Worm (Caenorhabditis elegans) whole organism, midembryonic: ENCODE measurements around the gene nspc-1.
A peak's percentile ranks its signal among the peaks of the same experiment; 100 is the strongest.

Experiments
- T22C8.4 ChIP-seq: fragments of 200-800 bp; sonication (Bioruptor generic); IDR thresholded peaks from 2 replicates; pipeline ENCODE4 v1.3.6; 2022; ENCODE audit warnings: missing genetic modification characterization, missing compliant biosample characterization
- cog-1 ChIP-seq: sonication (generic microtip); optimal IDR thresholded peaks from 2 replicates; lab custom pipeline; 2016; ENCODE audit warnings: missing genetic modification characterization, missing compliant biosample characterization
- flt-1 ChIP-seq: fragments of 200-800 bp; sonication (Bioruptor generic); IDR thresholded peaks from 2 replicates; pipeline ENCODE4 v1.3.6; 2022; ENCODE audit warnings: missing genetic modification characterization, missing compliant biosample characterization
- klf-2 ChIP-seq: fragments of 200-800 bp; sonication (Bioruptor generic); conservative IDR thresholded peaks from 2 replicates; pipeline ENCODE4 v1.3.6; 2022; ENCODE audit warnings: missing genetic modification reagents, missing genetic modification characterization, missing compliant biosample characterization
- med-1 ChIP-seq: sonication (generic microtip); optimal IDR thresholded peaks from 2 replicates; lab custom pipeline; 2017; ENCODE audit warnings: missing genetic modification characterization, mild to moderate bottlenecking, missing compliant biosample characterization, antibody characterized with exemption, missing genetic modification reagents; ENCODE audit not compliant: insufficient read depth
- ref-1 ChIP-seq: fragments of 200-800 bp; sonication (Bioruptor generic); conservative IDR thresholded peaks from 2 replicates; pipeline ENCODE4 v1.3.6; 2022; ENCODE audit warnings: missing genetic modification reagents, missing genetic modification characterization, missing compliant biosample characterization
- tab-1 ChIP-seq: fragments of 200-800 bp; sonication (Bioruptor generic); IDR thresholded peaks from 2 replicates; pipeline ENCODE4 v1.3.6; 2022; ENCODE audit warnings: missing genetic modification characterization, missing compliant biosample characterization
- ztf-23 ChIP-seq: fragments of 200-800 bp; sonication (Bioruptor generic); IDR thresholded peaks from 2 replicates; pipeline ENCODE4 v1.3.6; 2022; ENCODE audit warnings: missing genetic modification reagents, missing genetic modification characterization, missing compliant biosample characterization
- ztf-29 ChIP-seq: fragments of 200-800 bp; sonication (Bioruptor generic); IDR thresholded peaks from 2 replicates; pipeline ENCODE4 v1.3.6; 2022; ENCODE audit warnings: missing genetic modification reagents, missing genetic modification characterization, missing compliant biosample characterization

Gene nspc-1

DNA sequence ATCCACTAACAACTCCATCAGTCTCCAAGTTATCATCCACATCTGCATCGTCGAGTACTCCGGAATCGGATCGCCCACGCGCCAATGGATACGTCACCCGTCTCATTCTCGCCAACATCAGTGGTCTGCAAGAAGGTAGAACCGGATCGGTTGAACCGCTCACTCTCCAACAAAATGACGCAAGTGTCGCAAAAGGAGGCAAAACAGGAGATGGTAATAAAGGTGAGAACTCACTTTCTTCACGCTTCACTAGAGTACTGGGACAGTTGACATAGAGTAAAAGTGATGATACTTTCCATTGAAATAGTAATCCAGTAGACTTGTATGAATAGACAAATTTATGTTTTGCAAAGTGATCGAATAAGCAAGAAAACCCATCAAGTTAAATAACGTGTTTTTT lies 25.8 kb downstream of the nspc-1 start:
- TF ChIP-seq tab-1 (GFP tag; lab: Robert Waterston, UW) (no peak), ztf-23 (GFP tag; lab: Robert Waterston, UW) (no peak), med-1 (GFP tag; lab: Kevin White, UChicago) (no peak), cog-1 (tag; lab: Kevin White, UChicago) (no peak), klf-2 (GFP tag; lab: Robert Waterston, UW) (no peak), ref-1 (no peak), flt-1 (GFP tag; lab: Robert Waterston, UW) (no peak), ztf-29 (GFP tag; lab: Robert Waterston, UW) (no peak), T22C8.4 (no peak)

DNA sequence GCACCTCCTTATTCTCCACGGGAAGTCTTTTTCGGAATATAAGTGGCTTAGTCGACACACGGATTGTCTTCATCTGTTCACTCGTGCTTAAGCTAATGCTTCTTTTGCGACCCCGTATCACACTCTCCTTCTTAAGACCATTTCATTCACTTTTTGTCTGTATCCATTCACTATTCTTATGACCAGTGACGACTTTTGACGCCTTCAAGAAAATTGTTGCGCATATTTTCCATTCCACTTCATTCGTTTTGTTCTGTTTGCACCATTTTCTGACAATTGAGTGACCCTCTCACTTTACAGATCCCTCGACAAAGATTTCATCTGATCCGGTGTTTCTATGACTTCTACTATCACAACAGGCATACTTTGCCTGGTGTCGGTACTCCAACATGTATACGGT lies 27.3 kb downstream of the nspc-1 start, which contains the start of gene H03E18.1:
Gene H03E18.1, plus strand, starts transcription at position 301 of the 400 bp plus-strand sequence.
- TF ChIP-seq cog-1 (tag; lab: Kevin White, UChicago) (no peak), tab-1 (GFP tag; lab: Robert Waterston, UW) (no peak), ztf-23 (GFP tag; lab: Robert Waterston, UW) (no peak), klf-2 (GFP tag; lab: Robert Waterston, UW) (no peak), med-1 (GFP tag; lab: Kevin White, UChicago) (no peak), ztf-29 (GFP tag; lab: Robert Waterston, UW) (no peak), T22C8.4 (no peak), ref-1 (no peak), flt-1 (GFP tag; lab: Robert Waterston, UW) (no peak)

DNA sequence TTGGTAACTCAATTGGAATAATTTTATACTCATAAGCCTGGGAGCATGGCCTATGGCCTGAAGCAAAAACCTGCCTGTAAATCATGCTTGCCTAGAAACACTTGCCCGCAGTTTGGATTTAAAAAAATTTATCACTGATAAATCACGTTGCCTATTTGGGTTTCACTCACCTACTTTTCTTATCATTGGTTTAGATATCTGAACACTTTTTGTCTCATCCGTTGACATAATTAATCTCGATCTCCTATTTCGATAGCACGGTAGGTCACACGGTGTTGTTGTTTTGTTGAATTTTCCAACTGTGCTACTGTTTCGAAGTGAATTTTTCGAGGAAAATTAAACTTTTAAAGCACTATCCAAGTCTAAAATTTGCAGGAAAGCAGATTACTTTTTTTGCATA lies 27.9 kb downstream of the nspc-1 start:
- TF ChIP-seq tab-1 (GFP tag; lab: Robert Waterston, UW) (no peak), ztf-23 (GFP tag; lab: Robert Waterston, UW) (no peak), cog-1 (tag; lab: Kevin White, UChicago) (no peak), ref-1 (no peak), klf-2 (GFP tag; lab: Robert Waterston, UW) (no peak)

DNA sequence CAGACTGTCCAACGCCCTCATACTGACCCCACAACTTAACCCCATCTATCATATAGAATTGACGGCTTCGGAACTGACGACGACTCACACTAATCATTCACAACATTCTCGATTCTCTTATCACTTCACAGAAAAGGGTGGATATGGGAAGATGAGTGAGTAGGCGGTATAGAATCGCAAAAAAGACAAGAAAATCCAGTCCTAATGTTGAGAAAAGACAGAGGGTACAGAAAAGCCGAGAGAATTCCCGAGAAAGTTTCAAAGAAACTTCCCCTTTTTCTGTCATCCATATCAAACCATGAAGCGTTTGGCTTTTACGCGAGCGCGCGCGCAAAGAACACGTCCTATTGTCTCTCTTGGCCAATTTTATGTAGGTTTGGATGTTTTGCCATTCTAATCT lies 30.7 kb downstream of the nspc-1 start:
- TF ChIP-seq ztf-23 (GFP tag; lab: Robert Waterston, UW) = no peak
- TF ChIP-seq ref-1 = no peak
- no peak for TF ChIP-seq cog-1 (tag; lab: Kevin White, UChicago)
- TF ChIP-seq med-1 (GFP tag; lab: Kevin White, UChicago) = no peak
- no peak for TF ChIP-seq tab-1 (GFP tag; lab: Robert Waterston, UW)
- no peak for TF ChIP-seq T22C8.4
- TF ChIP-seq flt-1 (GFP tag; lab: Robert Waterston, UW) = no peak
- TF ChIP-seq ztf-29 (GFP tag; lab: Robert Waterston, UW) = no peak
- TF ChIP-seq klf-2 (GFP tag; lab: Robert Waterston, UW) = no peak

DNA sequence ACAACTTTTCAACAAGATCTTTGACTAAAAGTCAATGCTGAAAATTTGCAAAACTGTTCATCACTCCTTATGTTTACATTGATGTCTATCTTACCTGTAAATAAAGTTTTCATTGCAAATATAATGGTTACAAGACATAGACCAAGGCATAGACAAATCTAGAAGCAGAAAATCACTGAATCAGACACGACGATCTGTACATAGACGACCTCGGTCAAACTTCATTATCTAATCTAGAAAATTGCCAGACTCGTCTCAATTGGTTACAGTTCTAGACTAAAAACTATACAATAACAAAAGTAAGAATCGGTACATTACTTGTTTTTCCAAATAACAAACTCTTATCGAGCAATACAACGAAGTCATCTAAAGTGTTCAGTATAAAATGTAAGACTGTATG lies 34.0 kb downstream of the nspc-1 start, which contains the start of gene grd-4:
Gene grd-4, plus strand, starts transcription at position 301 of the 400 bp plus-strand sequence.
- TF ChIP-seq ztf-29 (GFP tag; lab: Robert Waterston, UW) = no peak
- no peak for TF ChIP-seq flt-1 (GFP tag; lab: Robert Waterston, UW)
- no peak for TF ChIP-seq med-1 (GFP tag; lab: Kevin White, UChicago)
- TF ChIP-seq klf-2 (GFP tag; lab: Robert Waterston, UW) = no peak
- TF ChIP-seq cog-1 (tag; lab: Kevin White, UChicago) = no peak
- TF ChIP-seq ref-1 = no peak
- TF ChIP-seq ztf-23 (GFP tag; lab: Robert Waterston, UW) = no peak
- no peak for TF ChIP-seq T22C8.4
- TF ChIP-seq tab-1 (GFP tag; lab: Robert Waterston, UW) = no peak

DNA sequence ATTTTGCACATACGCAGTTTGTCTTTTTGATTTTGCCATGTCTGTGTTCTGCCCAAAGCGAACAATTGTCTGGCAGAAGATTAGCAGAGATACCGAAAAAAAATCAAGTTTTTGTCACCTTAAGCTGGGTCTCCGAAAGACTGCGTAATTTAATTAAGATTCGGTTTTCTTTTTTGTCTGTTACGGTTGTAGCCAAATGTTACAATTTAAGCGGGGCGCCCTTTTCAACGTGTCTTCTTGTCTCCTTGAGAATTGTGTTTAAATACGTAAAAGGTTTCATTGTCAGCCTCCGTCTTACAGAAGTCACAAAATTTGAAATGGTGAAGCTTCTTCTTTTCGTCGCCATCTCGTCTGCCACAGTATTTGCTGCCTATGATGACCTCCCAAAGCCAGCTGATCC lies 35.2 kb downstream of the nspc-1 start, which contains the start of gene grd-14:
Gene grd-14, plus strand, starts transcription at position 301 of the 400 bp plus-strand sequence.
- TF ChIP-seq klf-2 (GFP tag; lab: Robert Waterston, UW) (no peak), cog-1 (tag; lab: Kevin White, UChicago) (no peak), tab-1 (GFP tag; lab: Robert Waterston, UW) (no peak), ztf-29 (GFP tag; lab: Robert Waterston, UW) (no peak), ztf-23 (GFP tag; lab: Robert Waterston, UW) (0 out of 2 replicates have a peak, but pooled peaks have one; percentile 9)

DNA sequence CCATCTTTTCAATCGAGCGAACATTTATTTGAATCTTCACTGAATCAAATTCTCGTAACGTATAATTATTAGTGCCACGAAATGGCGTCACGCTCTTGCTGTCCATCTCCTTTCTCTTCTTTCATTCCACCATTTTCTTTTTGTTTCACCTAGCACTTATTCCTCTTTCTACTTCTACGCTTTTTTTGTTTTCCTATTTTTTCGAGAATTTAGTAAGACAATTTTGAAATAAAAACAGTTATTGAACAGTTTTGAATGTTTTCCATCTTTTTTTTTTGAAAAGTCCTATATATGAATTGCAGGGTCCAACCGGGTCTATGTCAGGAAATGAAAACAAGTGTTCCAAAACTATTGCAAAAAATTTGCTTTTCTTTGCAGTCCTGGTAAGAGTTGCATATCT lies 39.9 kb downstream of the nspc-1 start, which contains the start of gene T01B10.5:
Gene T01B10.5, plus strand, starts transcription at position 301 of the 400 bp plus-strand sequence.
- no peak for TF ChIP-seq flt-1 (GFP tag; lab: Robert Waterston, UW)
- TF ChIP-seq cog-1 (tag; lab: Kevin White, UChicago) = no peak
- no peak for TF ChIP-seq med-1 (GFP tag; lab: Kevin White, UChicago)
- TF ChIP-seq klf-2 (GFP tag; lab: Robert Waterston, UW) = no peak
- TF ChIP-seq ztf-23 (GFP tag; lab: Robert Waterston, UW) = no peak
- no peak for TF ChIP-seq ztf-29 (GFP tag; lab: Robert Waterston, UW)
- no peak for TF ChIP-seq ref-1
- no peak for TF ChIP-seq T22C8.4
- no peak for TF ChIP-seq tab-1 (GFP tag; lab: Robert Waterston, UW)

DNA sequence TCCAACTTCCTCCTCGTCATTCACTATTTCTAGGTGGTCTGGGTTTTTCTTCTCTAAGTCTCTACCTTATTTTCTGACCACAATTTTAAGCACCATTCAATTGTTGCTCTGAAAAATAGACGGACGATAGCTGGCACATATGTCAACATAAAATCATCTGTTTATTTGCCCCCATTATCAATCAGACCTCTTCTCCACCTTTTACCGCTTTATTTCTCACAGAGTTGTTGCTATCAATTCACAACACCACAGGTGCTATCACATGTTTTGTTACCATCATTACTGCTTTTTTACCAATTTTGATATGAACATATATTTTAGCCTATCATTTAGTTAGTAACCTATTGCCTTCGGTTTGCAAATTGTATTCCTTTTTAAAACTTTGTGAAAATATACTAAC lies 42.2 kb downstream of the nspc-1 start:
- TF ChIP-seq ref-1 = no peak

DNA sequence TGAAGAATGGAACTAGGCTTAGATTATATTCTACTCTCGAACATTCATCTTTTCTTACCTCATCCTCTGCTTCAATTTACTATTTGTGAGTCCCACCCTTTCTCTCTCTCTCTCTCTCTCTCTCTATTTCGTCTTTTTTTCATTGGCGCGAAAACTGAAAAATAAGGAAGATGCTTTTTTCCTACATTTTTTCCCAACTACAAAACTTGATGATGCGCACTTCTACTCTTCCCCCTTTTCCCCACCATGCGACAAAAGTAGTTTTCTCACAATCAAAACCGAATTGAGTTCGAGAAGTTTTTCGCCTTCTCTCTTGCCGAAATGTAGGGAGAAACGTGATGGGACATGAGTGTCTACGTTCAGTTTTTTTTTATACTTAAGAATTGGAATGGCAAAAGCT lies 45.0 kb downstream of the nspc-1 start:
- no peak for TF ChIP-seq tab-1 (GFP tag; lab: Robert Waterston, UW)

DNA sequence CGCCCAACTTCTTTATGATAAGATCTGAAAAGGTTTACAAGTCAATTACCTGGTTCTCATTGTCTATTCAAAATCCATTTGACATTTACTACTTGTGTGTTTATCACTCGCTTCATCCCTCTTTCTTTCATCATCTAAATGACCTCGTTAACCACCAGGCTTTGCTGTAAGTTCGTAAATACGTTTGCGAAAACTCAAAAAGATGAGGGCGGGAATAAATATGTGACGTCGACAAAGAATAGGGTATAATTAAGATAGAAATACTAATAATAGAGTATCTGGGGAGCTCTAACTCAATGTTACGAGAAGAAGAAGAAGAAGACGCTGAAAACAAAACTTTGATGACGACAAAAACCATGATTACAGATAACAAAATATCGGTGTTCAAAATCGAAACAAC lies 45.5 kb downstream of the nspc-1 start:
- TF ChIP-seq T22C8.4 (no peak), tab-1 (GFP tag; lab: Robert Waterston, UW) (no peak), ztf-23 (GFP tag; lab: Robert Waterston, UW) (no peak), flt-1 (GFP tag; lab: Robert Waterston, UW) (no peak), ref-1 (no peak), cog-1 (tag; lab: Kevin White, UChicago) (no peak), med-1 (GFP tag; lab: Kevin White, UChicago) (no peak), ztf-29 (GFP tag; lab: Robert Waterston, UW) (no peak), klf-2 (GFP tag; lab: Robert Waterston, UW) (no peak)
